Fruit fly (Drosophila melanogaster): Measurements from ENCODE around the gene CG9147.

Gene CG9147

DNA sequence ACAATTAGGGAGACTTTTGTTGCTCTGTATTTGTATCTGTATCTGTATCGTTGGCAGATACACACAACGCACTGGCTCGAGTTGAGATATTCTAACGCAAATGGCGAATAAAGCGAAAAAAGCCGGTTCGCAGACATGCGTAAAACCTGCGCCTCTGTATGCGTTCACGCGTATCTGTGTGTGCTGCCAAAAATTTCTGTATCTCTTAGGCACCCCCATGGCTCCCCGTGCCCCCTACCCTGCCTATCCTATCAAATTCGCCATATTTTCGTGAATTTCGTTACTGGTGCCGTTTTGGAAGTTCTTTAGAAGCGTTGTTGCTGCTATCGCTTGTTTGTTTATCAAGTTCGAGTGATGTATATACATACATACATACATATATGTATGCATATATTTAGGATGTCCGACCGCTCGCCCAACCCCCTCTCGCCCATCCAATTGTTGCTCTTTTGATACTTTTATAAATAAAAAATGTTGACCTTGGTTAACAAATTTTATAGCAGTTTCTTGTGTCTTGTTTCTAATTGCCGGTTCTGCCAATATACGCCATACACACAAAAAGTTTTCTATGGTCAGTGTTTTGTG, 20.0 kb downstream of the CG9147 start (continued):
- TF ChIP-seq da (GFP tag; optimal IDR thresholded peaks at IDR 0.05) (no peak), Hr78 (GFP tag; optimal IDR thresholded peaks at IDR 0.05) (no peak), schlank (tag; optimal IDR thresholded peaks at IDR 0.05) (peak; percentile 18), ftz-f1 (GFP tag; optimal IDR thresholded peaks at IDR 0.05) (peak; percentile 10), CG12155 (GFP tag; optimal IDR thresholded peaks at IDR 0.05) (peak; percentile 23), CG5180 (GFP tag; optimal IDR thresholded peaks at IDR 0.05) (no peak), CkIIα-i1 (GFP tag; IDR thresholded peaks at IDR 0.05) (no peak), crol (GFP tag; IDR thresholded peaks at IDR 0.05) (peak; percentile 80), sd (tag; optimal IDR thresholded peaks at IDR 0.05) (peak; percentile 83), Ets97D (GFP tag; optimal IDR thresholded peaks at IDR 0.05) (no peak), CG34422 (GFP tag; IDR thresholded peaks at IDR 0.05) (peak; percentile 20; the same call in 1 of the 3 replicates), cas (GFP tag; IDR thresholded peaks at IDR 0.05) (0 out of 2 replicates have a peak, but pooled peaks have one; percentile 9), sug (tag; optimal IDR thresholded peaks at IDR 0.05) (peak; percentile 41), chinmo (GFP tag; IDR thresholded peaks at IDR 0.05; ENCODE audit: partially characterized antibody) (peak; percentile 90; the same call in 3 of the 4 replicates), Hmr (GFP tag; optimal IDR thresholded peaks at IDR 0.05) (peak; percentile 40), CG6175 (GFP tag; IDR thresholded peaks at IDR 0.05) (0 out of 3 replicates have a peak, but pooled peaks have one; percentile 34), caup (GFP tag; optimal IDR thresholded peaks at IDR 0.05; ENCODE audit: severe bottlenecking) (peak; percentile 23), CG18599 (GFP tag; optimal IDR thresholded peaks at IDR 0.05) (peak; percentile 50), CG42726 (GFP tag; IDR thresholded peaks at IDR 0.05; ENCODE audit: partially characterized antibody) (peak; percentile 71), Rfx (GFP tag; IDR thresholded peaks at IDR 0.05) (peak; percentile 36; the same call in 1 of the 2 replicates), cwo (GFP tag; optimal IDR thresholded peaks at IDR 0.05) (peak; percentile 60), CG12769 (tag; optimal IDR thresholded peaks at IDR 0.05) (peak; percentile 36), Deaf1 (tag; optimal IDR thresholded peaks at IDR 0.05) (peak; percentile 59), CG11504 (tag; optimal IDR thresholded peaks at IDR 0.05) (no peak), B-H2 (GFP tag; optimal IDR thresholded peaks at IDR 0.05) (peak; percentile 79), Adf1 (GFP tag; IDR thresholded peaks at IDR 0.05) (peak; percentile 85), Fer1 (GFP tag; optimal IDR thresholded peaks at IDR 0.05) (peak; percentile 31), Dip2 (GFP tag; IDR thresholded peaks at IDR 0.05) (no peak), vvl (GFP tag; IDR thresholded peaks at IDR 0.05) (peak; percentile 36; the same call in 1 of the 2 replicates), mirr (GFP tag; optimal IDR thresholded peaks at IDR 0.05) (peak; percentile 68), Dbx (GFP tag; IDR thresholded peaks at IDR 0.05) (peak; percentile 50; the same call in 2 of the 3 replicates), z (GFP tag; IDR thresholded peaks at IDR 0.05) (0 out of 3 replicates have a peak, but pooled peaks have one; percentile 20), CG6689 (GFP tag; IDR thresholded peaks at IDR 0.05) (no peak), CG31388 (GFP tag; optimal IDR thresholded peaks at IDR 0.05) (no peak), exex (tag; optimal IDR thresholded peaks at IDR 0.05) (peak; percentile 42), lbe (GFP tag; optimal IDR thresholded peaks at IDR 0.05) (peak; percentile 3), fd102C (GFP tag; optimal IDR thresholded peaks at IDR 0.05) (no peak)

- TF ChIP-seq CG6689 (GFP tag; IDR thresholded peaks at IDR 0.05) (no peak), HmgZ (tag; optimal IDR thresholded peaks at IDR 0.05) (no peak), bbx (GFP tag; IDR thresholded peaks at IDR 0.05; ENCODE audit: partially characterized antibody) (no peak), CG18599 (GFP tag; optimal IDR thresholded peaks at IDR 0.05) (no peak), Dref (GFP tag; IDR thresholded peaks at IDR 0.05) (no peak), Antp (GFP tag; optimal IDR thresholded peaks at IDR 0.05) (no peak), stwl (tag; optimal IDR thresholded peaks at IDR 0.05) (no peak), CG9727 (GFP tag; optimal IDR thresholded peaks at IDR 0.05) (no peak), CG8765 (GFP tag; IDR thresholded peaks at IDR 0.05) (0 out of 2 replicates have a peak, but pooled peaks have one; percentile 33), grau (tag; optimal IDR thresholded peaks at IDR 0.05) (peak; percentile 5), CG8944 (GFP tag; optimal IDR thresholded peaks at IDR 0.05) (no peak), bsh (GFP tag; optimal IDR thresholded peaks at IDR 0.05) (no peak), Neu2 (GFP tag; optimal IDR thresholded peaks at IDR 0.05; ENCODE audit: borderline replicate concordance) (no peak), cato (GFP tag; optimal IDR thresholded peaks at IDR 0.05; ENCODE audit: borderline replicate concordance) (no peak), CG17568 (GFP tag; optimal IDR thresholded peaks at IDR 0.05) (no peak)
Observed at dm6 chr2L:6086771-6087170, 21.0 kb downstream of the CG9147 start.

All from whole organism, embryonic.